Fruit fly (Drosophila melanogaster): ENCODE measurements around the gene nej.

DNA sequence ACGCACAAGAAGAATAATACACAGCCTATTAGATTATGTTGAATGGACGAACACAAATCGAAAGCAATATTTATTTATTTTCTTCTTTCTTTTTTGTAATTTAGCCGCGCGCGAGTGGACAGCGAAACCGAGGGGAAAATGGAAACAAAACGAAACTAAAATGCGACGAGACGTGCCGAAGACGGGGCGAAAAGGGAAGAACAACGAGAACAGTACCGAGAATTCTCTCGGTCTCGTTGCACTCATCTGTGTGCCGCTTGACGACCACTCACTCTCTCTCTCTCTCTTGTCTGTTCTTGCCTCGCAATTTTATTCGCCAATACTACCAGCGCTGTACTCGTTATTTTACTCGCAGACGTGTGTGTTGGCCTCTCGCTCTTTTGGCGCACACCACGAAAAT lies 2.7 kb downstream of the nej start:
- TF ChIP-seq pdm3 (GFP tag; optimal IDR thresholded peaks at IDR 0.05) (no peak), Eip75B (GFP tag; optimal IDR thresholded peaks at IDR 0.05) (no peak), CG3919 (GFP tag; optimal IDR thresholded peaks at IDR 0.05) (peak; percentile 25), CG6854 (GFP tag; optimal IDR thresholded peaks at IDR 0.05) (no peak), CG4318 (GFP tag; optimal IDR thresholded peaks at IDR 0.05) (no peak)

Measured in whole organism, prepupa.